Worm (Caenorhabditis elegans) whole organism, young adult: ENCODE measurements around the gene R04B3.2.

ENCODE experiments used
- C06A6.2 ChIP-seq: fragments of 200-800 bp; sonication (Bioruptor generic); conservative IDR thresholded peaks from 2 replicates; pipeline ENCODE4 v1.3.6; 2022; ENCODE audit warnings: missing genetic modification characterization, missing compliant biosample characterization
- D2030.7 ChIP-seq: fragments of 200-800 bp; sonication (Bioruptor generic); IDR thresholded peaks from 2 replicates; pipeline ENCODE4 v1.3.6; 2022; ENCODE audit warnings: missing genetic modification reagents, missing genetic modification characterization, missing compliant biosample characterization
- ama-1 ChIP-seq, 3 experiments: fragments of 150-350 bp in 1 of 3; sonication (generic microtip) in 2 of 3; optimal IDR thresholded peaks; 2 replicates each; lab custom pipeline; 2014 to 2018; ENCODE audit warnings: missing biosample characterization in 2 of 3, missing genetic modification characterization in 2 of 3, missing genetic modification reagents in 2 of 3
- athp-1 ChIP-seq: sonication (generic microtip); optimal IDR thresholded peaks from 2 replicates; lab custom pipeline; 2017; ENCODE audit warnings: mild to moderate bottlenecking, missing genetic modification characterization, missing compliant biosample characterization
- dpff-1 ChIP-seq: sonication (generic microtip); optimal IDR thresholded peaks from 2 replicates; lab custom pipeline; 2017; ENCODE audit warnings: mild to moderate bottlenecking, missing genetic modification characterization, missing compliant biosample characterization
- lag-1 ChIP-seq: fragments of 200-800 bp; sonication (Bioruptor generic); IDR thresholded peaks from 2 replicates; pipeline ENCODE4 v1.3.6; 2022; ENCODE audit warnings: missing genetic modification reagents, missing genetic modification characterization, missing compliant biosample characterization
- lin-35 ChIP-seq, 3 experiments: fragments of 150-350 bp in 2 of 3; sonication (generic microtip) in 1 of 3; optimal IDR thresholded peaks; 2 replicates each; lab custom pipeline; 2014 to 2018; ENCODE audit warnings: missing biosample characterization in 3 of 3, missing genetic modification characterization in 3 of 3, missing genetic modification reagents in 3 of 3
- nfya-2 ChIP-seq: fragments of 200-800 bp; sonication (Bioruptor generic); IDR thresholded peaks from 2 replicates; pipeline ENCODE4 v1.3.6; 2022; ENCODE audit warnings: missing genetic modification reagents, missing genetic modification characterization, missing compliant biosample characterization
- nhr-120 ChIP-seq: fragments of 200-800 bp; sonication (Bioruptor generic); IDR thresholded peaks from 2 replicates; pipeline ENCODE4 v1.3.6; 2022; ENCODE audit warnings: missing genetic modification characterization, missing compliant biosample characterization
- unc-130 ChIP-seq: sonication (generic microtip); optimal IDR thresholded peaks from 2 replicates; lab custom pipeline; 2016; ENCODE audit warnings: missing genetic modification reagents, missing genetic modification characterization, missing compliant biosample characterization
- zim-3 ChIP-seq: sonication (generic microtip); optimal IDR thresholded peaks from 2 replicates; lab custom pipeline; 2017; ENCODE audit warnings: mild to moderate bottlenecking, missing genetic modification characterization, moderate library complexity, missing compliant biosample characterization

ce11 chrX:2425284-2425683 lies 48.2 kb downstream of the R04B3.2 start:
- TF ChIP-seq unc-130 (GFP tag; lab: Kevin White, UChicago) (no peak), nhr-120 (GFP tag; lab: Robert Waterston, UW) (no peak), athp-1 (tag; lab: Kevin White, UChicago) (no peak), nfya-2 (GFP tag; lab: Robert Waterston, UW) (no peak), C06A6.2 (GFP tag; lab: Robert Waterston, UW) (no peak), lag-1 (no peak), ama-1 (optimal IDR thresholded peaks at IDR 0.05; lab: Kevin White, UChicago) (no peak), ama-1 (GFP tag; optimal IDR thresholded peaks at IDR 0.05; lab: Kevin White, UChicago) (no peak), D2030.7 (no peak), lin-35 (GFP tag; optimal IDR thresholded peaks at IDR 0.05; lab: Kevin White, UChicago) (no peak), zim-3 (tag; lab: Kevin White, UChicago) (no peak), dpff-1 (tag; lab: Kevin White, UChicago) (no peak)
